Worm (Caenorhabditis elegans) whole organism, L2 larva: Measurements from ENCODE around the gene Y41C4A.32.

Experiments used
- R02D3.7 ChIP-seq: fragments of 150-350 bp; optimal IDR thresholded peaks from 2 replicates; lab custom pipeline; 2014; ENCODE audit warnings: missing biosample characterization, missing genetic modification characterization
- ceh-82 ChIP-seq: fragments of 150-350 bp; optimal IDR thresholded peaks from 2 replicates; lab custom pipeline; 2014; ENCODE audit warnings: missing biosample characterization, missing genetic modification characterization
- egl-27 ChIP-seq: sonication (generic microtip); optimal IDR thresholded peaks from 3 replicates; lab custom pipeline; 2017; ENCODE audit warnings: missing biosample characterization, missing genetic modification reagents, missing genetic modification characterization
- gmeb-1 ChIP-seq: fragments of 150-350 bp; optimal IDR thresholded peaks from 2 replicates; lab custom pipeline; 2014; ENCODE audit warnings: missing biosample characterization, missing genetic modification characterization
- lin-13 ChIP-seq: fragments of 150-350 bp; optimal IDR thresholded peaks from 2 replicates; lab custom pipeline; 2014; ENCODE audit warnings: missing biosample characterization, missing genetic modification reagents, missing genetic modification characterization
- lin-39 ChIP-seq: fragments of 150-350 bp; optimal IDR thresholded peaks from 2 replicates; lab custom pipeline; 2014; ENCODE audit warnings: missing biosample characterization, missing genetic modification reagents, missing genetic modification characterization
- mbf-1 ChIP-seq: sonication (generic microtip); optimal IDR thresholded peaks from 2 replicates; lab custom pipeline; 2017; ENCODE audit warnings: missing biosample characterization, missing genetic modification characterization
- nhr-10 ChIP-seq: sonication (generic microtip); optimal IDR thresholded peaks from 2 replicates; lab custom pipeline; 2017; ENCODE audit warnings: missing biosample characterization, missing genetic modification characterization
- skn-1 ChIP-seq: sonication (generic microtip); optimal IDR thresholded peaks from 2 replicates; lab custom pipeline; 2017; ENCODE audit warnings: missing biosample characterization, missing genetic modification characterization
- snpc-4 ChIP-seq: fragments of 150-350 bp; optimal IDR thresholded peaks from 2 replicates; lab custom pipeline; 2014; ENCODE audit warnings: missing biosample characterization, missing genetic modification characterization
- unc-39 ChIP-seq: fragments of 150-350 bp; optimal IDR thresholded peaks from 2 replicates; lab custom pipeline; 2014; ENCODE audit warnings: missing biosample characterization, missing genetic modification characterization
- unc-62 ChIP-seq: fragments of 150-350 bp; optimal IDR thresholded peaks from 2 replicates; lab custom pipeline; 2014; ENCODE audit warnings: missing biosample characterization, missing genetic modification reagents, missing genetic modification characterization
- zag-1 ChIP-seq: fragments of 150-350 bp; optimal IDR thresholded peaks from 2 replicates; lab custom pipeline; 2014; ENCODE audit warnings: missing biosample characterization, missing genetic modification characterization

DNA sequence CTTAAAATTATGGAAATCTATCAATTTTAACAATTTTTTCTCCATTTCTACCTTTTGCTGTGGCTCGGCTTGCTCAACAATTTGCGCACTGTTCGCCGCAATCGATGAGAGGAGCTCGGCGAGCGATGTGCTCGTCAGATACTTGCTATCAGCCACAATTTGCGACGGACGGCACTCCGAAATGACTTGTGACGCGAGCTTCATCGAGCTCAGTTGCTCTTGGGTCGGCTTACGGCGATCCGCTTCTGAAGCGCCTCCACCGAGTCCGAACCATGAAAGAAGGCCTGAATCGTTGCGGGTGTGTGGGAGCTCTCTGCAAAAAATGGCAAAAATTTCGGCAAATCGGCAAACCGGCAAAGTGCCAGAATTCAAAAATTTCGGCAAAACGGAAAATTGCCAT lies 39.1 kb downstream of the Y41C4A.32 start:
- TF ChIP-seq snpc-4 (tag; lab: Kevin White, UChicago), result no peak
- no peak for TF ChIP-seq R02D3.7 (tag; lab: Kevin White, UChicago)
- TF ChIP-seq unc-62, result no peak
- TF ChIP-seq egl-27 (tag; lab: Kevin White, UChicago), result no peak
- no peak for TF ChIP-seq ceh-82 (tag; lab: Kevin White, UChicago)
- TF ChIP-seq zag-1, result no peak
- TF ChIP-seq skn-1 (tag; lab: Kevin White, UChicago), result no peak
- no peak for TF ChIP-seq nhr-10 (tag; lab: Kevin White, UChicago)
- no peak for TF ChIP-seq lin-13
- no peak for TF ChIP-seq unc-39 (tag; lab: Kevin White, UChicago)
- no peak for TF ChIP-seq mbf-1 (tag; lab: Kevin White, UChicago)
- no peak for TF ChIP-seq gmeb-1 (tag; lab: Kevin White, UChicago)
- TF ChIP-seq lin-39 (tag; lab: Kevin White, UChicago), result no peak
